Worm (Caenorhabditis elegans) whole organism, early embryonic: ENCODE measurements around the gene mct-5.

Source experiments
- B0310.2 ChIP-seq: sonication (generic microtip); optimal IDR thresholded peaks from 2 replicates; lab custom pipeline; 2016; ENCODE audit warnings: mild to moderate bottlenecking, missing genetic modification characterization, missing compliant biosample characterization
- F13C5.2 ChIP-seq: sonication (generic microtip); optimal IDR thresholded peaks from 2 replicates; lab custom pipeline; 2017; ENCODE audit warnings: mild to moderate bottlenecking, missing genetic modification characterization, inconsistent platforms, missing compliant biosample characterization
- aly-1 ChIP-seq: sonication (generic microtip); optimal IDR thresholded peaks from 2 replicates; lab custom pipeline; 2016; ENCODE audit warnings: missing genetic modification characterization, missing compliant biosample characterization
- ama-1 ChIP-seq: fragments of 150-350 bp; optimal IDR thresholded peaks from 2 replicates; lab custom pipeline; 2014
- ceh-13 ChIP-seq: fragments of 200-800 bp; sonication (Bioruptor generic); optimal IDR thresholded peaks from 2 replicates; lab custom pipeline; 2018; ENCODE audit warnings: mild to moderate bottlenecking, missing genetic modification characterization, missing compliant biosample characterization
- ceh-36 ChIP-seq: sonication (generic microtip); optimal IDR thresholded peaks from 2 replicates; lab custom pipeline; 2016; ENCODE audit warnings: missing genetic modification characterization, inconsistent platforms, missing compliant biosample characterization
- ets-7 ChIP-seq: sonication (generic microtip); optimal IDR thresholded peaks from 2 replicates; lab custom pipeline; 2016; ENCODE audit warnings: missing genotype, missing genetic modification characterization, missing compliant biosample characterization
- flt-1 ChIP-seq: fragments of 200-800 bp; sonication (Bioruptor generic); IDR thresholded peaks from 2 replicates; pipeline ENCODE4 v1.3.6; 2022; ENCODE audit warnings: missing genetic modification characterization, missing compliant biosample characterization
- hmbx-1 ChIP-seq: sonication (generic microtip); optimal IDR thresholded peaks from 2 replicates; lab custom pipeline; 2016; ENCODE audit warnings: mild to moderate bottlenecking, missing genetic modification characterization, missing compliant biosample characterization
- hmg-4 ChIP-seq: fragments of 200-800 bp; sonication (Bioruptor generic); optimal IDR thresholded peaks from 2 replicates; lab custom pipeline; 2018; ENCODE audit warnings: mild to moderate bottlenecking, missing genetic modification characterization, missing compliant biosample characterization
- hnd-1 ChIP-seq: sonication (generic microtip); optimal IDR thresholded peaks from 2 replicates; lab custom pipeline; 2016; ENCODE audit warnings: missing genetic modification characterization, missing compliant biosample characterization
- pes-1 ChIP-seq: fragments of 200-800 bp; sonication (Bioruptor generic); IDR thresholded peaks from 2 replicates; pipeline ENCODE4 v1.3.6; 2022; ENCODE audit warnings: missing genetic modification reagents, missing genetic modification characterization, missing compliant biosample characterization
- scrt-1 ChIP-seq: fragments of 200-800 bp; sonication (Bioruptor generic); IDR thresholded peaks from 2 replicates; pipeline ENCODE4 v1.3.6; 2022; ENCODE audit warnings: missing genetic modification characterization, missing compliant biosample characterization
- sea-1 ChIP-seq: fragments of 200-800 bp; sonication (Bioruptor generic); conservative IDR thresholded peaks from 2 replicates; pipeline ENCODE4 v1.3.6; 2022; ENCODE audit warnings: missing genetic modification characterization, missing compliant biosample characterization
- tbx-11 ChIP-seq: fragments of 200-800 bp; sonication (Bioruptor generic); IDR thresholded peaks from 2 replicates; pipeline ENCODE4 v1.3.6; 2022; ENCODE audit warnings: missing genetic modification characterization, missing compliant biosample characterization
- tbx-37 ChIP-seq: fragments of 200-800 bp; sonication (Bioruptor generic); conservative IDR thresholded peaks from 2 replicates; pipeline ENCODE4 v1.3.6; 2022; ENCODE audit warnings: missing genetic modification reagents, missing genetic modification characterization, missing compliant biosample characterization
- tra-4 ChIP-seq: sonication (generic microtip); optimal IDR thresholded peaks from 2 replicates; lab custom pipeline; 2017; ENCODE audit warnings: missing genetic modification characterization, missing compliant biosample characterization

The mct-5 gene

DNA sequence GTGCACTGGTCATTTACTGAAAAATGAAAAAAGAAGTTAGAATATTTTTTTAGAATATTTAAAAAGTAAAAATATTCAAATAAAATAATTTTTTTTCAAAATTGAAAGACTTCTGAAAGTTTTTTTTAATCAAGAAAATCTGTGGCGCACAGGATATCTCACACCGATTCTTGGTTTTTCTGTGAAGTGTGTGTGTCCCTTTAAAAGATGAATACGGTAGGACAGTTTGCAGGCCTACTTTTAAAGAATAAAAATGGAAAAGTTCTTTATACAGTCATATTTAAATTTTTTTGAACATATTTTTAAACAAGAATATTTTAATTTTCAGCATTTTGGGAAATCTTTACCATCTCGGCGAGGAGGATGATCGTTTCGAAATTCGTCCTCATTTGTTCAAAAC lies at the start of gene mct-5:
Gene mct-5 (minus strand): TSS at position 16 of the 400 bp plus-strand sequence.
- TF ChIP-seq ama-1 (lab: Kevin White, UChicago) (no peak), sea-1 (GFP tag; lab: Robert Waterston, UW) (no peak), scrt-1 (no peak), tra-4 (tag; lab: Kevin White, UChicago) (no peak), ceh-36 (tag; lab: Kevin White, UChicago) (no peak), pes-1 (GFP tag; lab: Robert Waterston, UW) (no peak), ceh-13 (no peak)

- TF ChIP-seq ets-7 (tag; lab: Kevin White, UChicago), result no peak
- no peak for TF ChIP-seq B0310.2 (tag; lab: Kevin White, UChicago)
- no peak for TF ChIP-seq pes-1 (GFP tag; lab: Robert Waterston, UW)
- TF ChIP-seq ceh-36 (tag; lab: Kevin White, UChicago), result no peak
Observed at ce11 chrII:7148099-7148498, 49.7 kb upstream of the mct-5 start, which contains the start of gene T07F8.1. T07F8.1 (plus strand) TSS chrII:7148399.

DNA sequence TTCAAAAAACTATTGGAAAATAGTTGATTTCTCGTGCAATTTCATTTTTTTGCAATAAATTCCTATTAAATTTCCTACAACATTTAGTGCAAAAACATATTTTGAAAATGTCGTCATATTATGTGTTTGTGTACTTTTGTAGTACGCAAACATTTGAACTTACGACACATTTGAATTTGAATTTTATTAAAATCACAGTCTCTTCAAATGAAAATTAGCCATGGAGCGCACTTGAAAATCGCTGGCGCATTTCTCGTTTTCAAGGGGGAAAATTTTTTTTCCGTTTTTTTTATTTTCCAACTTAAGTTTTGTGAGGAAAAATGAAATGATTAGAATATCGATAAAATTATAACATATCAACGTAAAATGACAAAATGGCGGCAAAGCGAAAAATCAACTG lies 49.2 kb upstream of the mct-5 start:
- no peak for TF ChIP-seq hmbx-1 (tag; lab: Kevin White, UChicago)
- no peak for TF ChIP-seq pes-1 (GFP tag; lab: Robert Waterston, UW)
- TF ChIP-seq ceh-13, result no peak
- no peak for TF ChIP-seq tra-4 (tag; lab: Kevin White, UChicago)
- TF ChIP-seq F13C5.2 (tag; lab: Kevin White, UChicago), result no peak
- TF ChIP-seq hnd-1 (tag; lab: Kevin White, UChicago), result no peak
- TF ChIP-seq flt-1 (GFP tag; lab: Robert Waterston, UW), result no peak
- TF ChIP-seq hmg-4 (GFP tag; lab: Kevin White, UChicago), result no peak
- no peak for TF ChIP-seq ets-7 (tag; lab: Kevin White, UChicago)
- TF ChIP-seq tbx-37, result no peak
- no peak for TF ChIP-seq scrt-1
- no peak for TF ChIP-seq B0310.2 (tag; lab: Kevin White, UChicago)
- TF ChIP-seq ceh-36 (tag; lab: Kevin White, UChicago), result no peak
- TF ChIP-seq aly-1, result no peak
- TF ChIP-seq sea-1 (GFP tag; lab: Robert Waterston, UW), result no peak
- TF ChIP-seq tbx-11 (GFP tag; lab: Robert Waterston, UW), result no peak
- no peak for TF ChIP-seq ama-1 (lab: Kevin White, UChicago)

DNA sequence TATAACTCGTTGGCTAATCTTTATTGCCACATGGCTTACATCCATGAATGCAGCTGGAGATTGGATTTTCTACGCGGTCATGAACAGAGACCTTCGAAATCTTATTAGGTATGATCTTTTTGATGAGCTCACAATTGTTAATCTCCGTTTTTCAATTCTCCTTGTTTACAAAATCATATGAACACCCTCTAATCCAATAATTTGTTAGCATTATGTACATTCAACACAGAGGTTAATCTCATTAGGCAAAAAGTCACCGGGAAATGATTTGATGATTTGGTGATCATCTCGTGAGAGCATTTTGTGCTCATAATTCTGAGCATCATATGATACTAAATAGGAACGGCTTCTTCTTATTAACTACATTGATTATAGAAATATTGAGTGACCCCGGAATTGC lies 47.8 kb upstream of the mct-5 start:
- TF ChIP-seq pes-1 (GFP tag; lab: Robert Waterston, UW) (no peak), F13C5.2 (tag; lab: Kevin White, UChicago) (no peak), ama-1 (lab: Kevin White, UChicago) (no peak), B0310.2 (tag; lab: Kevin White, UChicago) (no peak), aly-1 (no peak), tra-4 (tag; lab: Kevin White, UChicago) (no peak), sea-1 (GFP tag; lab: Robert Waterston, UW) (no peak), ets-7 (tag; lab: Kevin White, UChicago) (no peak), tbx-37 (no peak), ceh-36 (tag; lab: Kevin White, UChicago) (no peak), hmg-4 (GFP tag; lab: Kevin White, UChicago) (no peak), hmbx-1 (tag; lab: Kevin White, UChicago) (no peak), tbx-11 (GFP tag; lab: Robert Waterston, UW) (no peak), scrt-1 (no peak), hnd-1 (tag; lab: Kevin White, UChicago) (no peak), flt-1 (GFP tag; lab: Robert Waterston, UW) (no peak)

DNA sequence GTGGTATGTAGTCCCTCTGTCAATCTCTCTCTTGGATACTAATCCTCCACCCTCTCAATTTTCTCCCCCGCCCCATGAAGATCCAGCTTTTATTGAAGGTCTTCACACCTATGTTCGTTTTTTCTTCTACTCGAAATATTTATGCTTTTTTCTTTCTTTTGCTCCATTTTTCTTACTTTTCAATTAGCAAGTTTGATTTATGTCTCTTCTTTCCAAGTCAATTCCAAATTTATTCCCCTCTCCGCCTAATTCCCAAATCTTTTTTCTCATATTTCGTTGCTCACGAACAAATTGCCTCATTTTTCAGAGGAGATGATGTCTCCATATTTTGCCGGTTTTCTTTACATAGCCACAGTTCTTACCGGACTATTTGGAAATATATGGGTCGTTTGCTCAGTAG lies 45.9 kb upstream of the mct-5 start, which contains the start of gene npr-31:
Gene npr-31 (plus strand): TSS at position 301 of the 400 bp plus-strand sequence.
- TF ChIP-seq pes-1 (GFP tag; lab: Robert Waterston, UW) (no peak), ceh-36 (tag; lab: Kevin White, UChicago) (no peak), aly-1 (no peak), ceh-13 (no peak), tra-4 (tag; lab: Kevin White, UChicago) (no peak), sea-1 (GFP tag; lab: Robert Waterston, UW) (no peak), F13C5.2 (tag; lab: Kevin White, UChicago) (no peak), scrt-1 (no peak), tbx-11 (GFP tag; lab: Robert Waterston, UW) (no peak), hnd-1 (tag; lab: Kevin White, UChicago) (no peak), hmg-4 (GFP tag; lab: Kevin White, UChicago) (no peak), tbx-37 (no peak), ets-7 (tag; lab: Kevin White, UChicago) (no peak), hmbx-1 (tag; lab: Kevin White, UChicago) (no peak), ama-1 (lab: Kevin White, UChicago) (no peak)

DNA sequence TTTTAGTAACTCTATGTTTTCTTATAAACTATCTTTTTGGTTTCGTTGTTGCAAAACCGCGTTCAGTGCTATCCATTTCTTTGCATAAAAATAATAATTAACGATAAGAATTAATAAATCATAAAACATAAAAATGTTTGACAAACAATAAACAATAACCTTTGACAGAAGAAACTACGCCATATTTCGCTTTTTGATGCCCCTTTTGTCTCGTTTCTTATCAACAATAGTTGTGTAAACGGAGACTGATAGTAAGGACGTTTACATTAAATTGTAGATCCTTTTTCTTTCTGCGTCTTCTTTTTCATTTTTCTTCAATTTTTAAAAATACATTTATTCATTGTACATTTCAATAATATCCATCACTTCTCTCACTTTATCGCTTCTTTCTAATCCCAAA lies 40.7 kb upstream of the mct-5 start:
- TF ChIP-seq flt-1 (GFP tag; lab: Robert Waterston, UW), result no peak
- TF ChIP-seq scrt-1, result no peak
- no peak for TF ChIP-seq hmg-4 (GFP tag; lab: Kevin White, UChicago)
- no peak for TF ChIP-seq B0310.2 (tag; lab: Kevin White, UChicago)
- TF ChIP-seq ceh-36 (tag; lab: Kevin White, UChicago), result no peak
- no peak for TF ChIP-seq aly-1

DNA sequence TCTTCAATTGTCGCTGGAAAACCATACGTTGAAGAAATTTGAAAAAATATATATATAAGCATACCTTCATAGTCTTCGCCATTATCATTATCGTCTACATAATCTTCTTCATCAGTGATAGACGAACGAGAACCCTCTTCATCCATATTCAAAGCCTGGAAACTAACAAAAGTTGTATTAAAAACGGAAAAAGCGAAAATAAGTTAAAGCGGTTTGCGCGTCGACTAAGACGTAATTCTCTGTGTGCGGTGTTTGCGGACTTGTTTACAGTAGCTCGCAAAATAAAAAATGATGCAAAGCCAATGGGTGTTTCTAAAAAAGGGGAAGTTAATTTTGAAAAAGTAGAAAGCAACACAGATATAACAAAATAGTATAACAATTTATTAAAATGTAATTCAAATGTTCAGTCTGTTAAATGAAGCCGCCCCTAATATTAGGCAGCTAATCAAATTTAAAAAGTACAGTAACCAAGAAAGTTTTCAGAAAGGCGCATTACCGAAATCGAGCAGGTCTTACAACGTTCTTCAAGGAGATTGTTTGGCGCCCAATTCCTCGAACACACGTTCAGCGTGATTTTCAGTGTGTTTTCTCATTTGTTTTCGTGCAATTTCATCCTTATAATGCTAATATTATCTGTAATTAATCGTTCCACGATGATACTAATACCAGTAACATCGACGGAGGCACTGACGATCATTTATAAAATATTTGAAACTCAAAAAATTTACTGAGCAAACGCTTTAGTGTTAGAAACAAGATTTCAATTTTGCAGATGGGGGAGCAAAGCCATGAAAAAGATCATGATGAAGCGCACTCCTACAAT lies 33.7 kb upstream of the mct-5 start, which contains the start of the genes T07F8.4 and gld-3:
Gene T07F8.4 (minus strand): TSS at position 162 of the 823 bp plus-strand sequence.
Gene gld-3 (plus strand): TSS at position 773 of the 823 bp plus-strand sequence.
- no peak for TF ChIP-seq ama-1 (lab: Kevin White, UChicago)
- no peak for TF ChIP-seq ceh-36 (tag; lab: Kevin White, UChicago)
- TF ChIP-seq ceh-13, result no peak
- TF ChIP-seq ets-7 (tag; lab: Kevin White, UChicago), result no peak
- no peak for TF ChIP-seq flt-1 (GFP tag; lab: Robert Waterston, UW)
- TF ChIP-seq sea-1 (GFP tag; lab: Robert Waterston, UW), result no peak
- no peak for TF ChIP-seq hnd-1 (tag; lab: Kevin White, UChicago)
- TF ChIP-seq tbx-37, result no peak
